Worm (Caenorhabditis elegans): ENCODE results near the gene C30G7.3.

- TF ChIP-seq nhr-76 (tag; optimal IDR thresholded peaks at IDR 0.05) (no peak), zag-1 (tag; optimal IDR thresholded peaks at IDR 0.05) (no peak), mdl-1 (tag; optimal IDR thresholded peaks at IDR 0.05) (no peak), egl-27 (tag; optimal IDR thresholded peaks at IDR 0.05) (no peak), lin-13 (GFP tag; optimal IDR thresholded peaks at IDR 0.05) (no peak), dve-1 (tag; optimal IDR thresholded peaks at IDR 0.05; ENCODE audit: insufficient read depth) (no peak), skn-1 (tag; optimal IDR thresholded peaks at IDR 0.05) (no peak), jun-1 (tag; optimal IDR thresholded peaks at IDR 0.05) (no peak), nhr-102 (tag; optimal IDR thresholded peaks at IDR 0.05) (no peak), unc-62 (GFP tag; optimal IDR thresholded peaks at IDR 0.05 in 1 of 2) (no peak), unc-62 (tag; optimal IDR thresholded peaks at IDR 0.05) (no peak), dmd-9 (GFP tag; IDR thresholded peaks at IDR 0.05) (no peak), fos-1 (tag; optimal IDR thresholded peaks at IDR 0.05) (no peak)
These were observed 52.0 kb downstream of the C30G7.3 start, which contains the start of the genes mpst-2 and H12D21.5 for ce11 chrV:14893355-14894050.

Data from whole organism, L4 larva.